Fruit fly (Drosophila melanogaster) whole organism, adult: ENCODE measurements around the gene CG31897.

Experiments
- CG11617 ChIP-seq: fragments of 200-800 bp; sonication (Bioruptor generic); optimal IDR thresholded peaks from 2 replicates; lab custom pipeline; 2017; ENCODE audit warnings: mild to moderate bottlenecking, missing biosample characterization, missing genetic modification reagents, missing genetic modification characterization
- CG12768 ChIP-seq: fragments of 200-800 bp; sonication (Bioruptor generic); optimal IDR thresholded peaks from 2 replicates; lab custom pipeline; 2017; ENCODE audit warnings: missing biosample characterization, missing genetic modification characterization, mild to moderate bottlenecking, moderate library complexity, missing genetic modification reagents
- CG14711 ChIP-seq: fragments of 200-800 bp; sonication (Bioruptor generic); optimal IDR thresholded peaks from 2 replicates; lab custom pipeline; 2018; ENCODE audit warnings: missing biosample characterization, mild to moderate bottlenecking, missing genetic modification characterization, moderate library complexity
- CG1620 ChIP-seq: fragments of 200-800 bp; sonication (Bioruptor generic); optimal IDR thresholded peaks from 2 replicates; lab custom pipeline; 2016; ENCODE audit warnings: missing biosample characterization, missing genetic modification characterization
- CG33017 ChIP-seq: fragments of 200-800 bp; sonication (Bioruptor generic); optimal IDR thresholded peaks from 2 replicates; lab custom pipeline; 2018; ENCODE audit warnings: missing biosample characterization, mild to moderate bottlenecking, missing genetic modification characterization, moderate library complexity
- CG5204 ChIP-seq: fragments of 200-800 bp; sonication (Bioruptor generic); optimal IDR thresholded peaks from 2 replicates; lab custom pipeline; 2016; ENCODE audit warnings: missing biosample characterization, missing genetic modification characterization
- CG7045 ChIP-seq: fragments of 200-800 bp; sonication (Bioruptor generic); optimal IDR thresholded peaks from 2 replicates; lab custom pipeline; 2017; ENCODE audit warnings: missing biosample characterization, mild to moderate bottlenecking, missing genetic modification characterization
- CG7101 ChIP-seq: fragments of 200-800 bp; sonication (Bioruptor generic); optimal IDR thresholded peaks from 2 replicates; lab custom pipeline; 2018; ENCODE audit warnings: missing biosample characterization, mild to moderate bottlenecking, missing genetic modification characterization, moderate library complexity
- Clk ChIP-seq: fragments of 200-800 bp; sonication (Bioruptor generic); optimal IDR thresholded peaks from 2 replicates; lab custom pipeline; 2017; ENCODE audit warnings: missing biosample characterization, missing genetic modification characterization
- Crg-1 ChIP-seq: fragments of 200-800 bp; sonication (Bioruptor generic); optimal IDR thresholded peaks from 2 replicates; lab custom pipeline; 2016; ENCODE audit warnings: missing biosample characterization, missing genetic modification characterization
- Hr96 ChIP-seq: fragments of 200-800 bp; sonication (Bioruptor generic); optimal IDR thresholded peaks from 2 replicates; lab custom pipeline; 2016; ENCODE audit warnings: missing biosample characterization, missing genetic modification characterization
- Mnt ChIP-seq: fragments of 200-800 bp; sonication (Bioruptor generic); optimal IDR thresholded peaks from 2 replicates; lab custom pipeline; 2016; ENCODE audit warnings: missing biosample characterization, mild to moderate bottlenecking, missing genetic modification characterization
- bab1 ChIP-seq: fragments of 200-800 bp; sonication (Bioruptor generic); optimal IDR thresholded peaks from 3 replicates; lab custom pipeline; 2019; ENCODE audit warnings: missing biosample characterization, mild to moderate bottlenecking, missing genetic modification characterization, moderate library complexity
- cic ChIP-seq: fragments of 200-800 bp; sonication (Bioruptor generic); optimal IDR thresholded peaks from 2 replicates; lab custom pipeline; 2017; ENCODE audit warnings: missing biosample characterization, mild to moderate bottlenecking, missing genetic modification characterization, moderate library complexity
- cnc ChIP-seq, 2 experiments: fragments of >200 bp; optimal IDR thresholded peaks; 2 replicates each; lab custom pipeline; 2017
- kay ChIP-seq: fragments of 200-800 bp; sonication (Bioruptor generic); peaks from one replicate; lab custom pipeline; 2016; ENCODE audit warnings: missing biosample characterization, missing genetic modification characterization, borderline replicate concordance
- ovo ChIP-seq: fragments of 200-800 bp; sonication (Bioruptor generic); optimal IDR thresholded peaks from 2 replicates; lab custom pipeline; 2016; ENCODE audit warnings: missing biosample characterization, missing genetic modification characterization
- pad ChIP-seq: fragments of 200-800 bp; sonication (Bioruptor generic); optimal IDR thresholded peaks from 3 replicates; lab custom pipeline; 2017; ENCODE audit warnings: missing biosample characterization, missing genetic modification characterization, mild to moderate bottlenecking, moderate library complexity, missing genetic modification reagents
- tj ChIP-seq: fragments of 200-800 bp; sonication (Bioruptor generic); optimal IDR thresholded peaks from 3 replicates; lab custom pipeline; 2017; ENCODE audit warnings: missing biosample characterization, mild to moderate bottlenecking, missing genetic modification characterization, moderate library complexity
- toe ChIP-seq: fragments of 200-800 bp; sonication (Bioruptor generic); optimal IDR thresholded peaks from 2 replicates; lab custom pipeline; 2016; ENCODE audit warnings: missing biosample characterization, missing genetic modification characterization

The CG31897 gene

DNA sequence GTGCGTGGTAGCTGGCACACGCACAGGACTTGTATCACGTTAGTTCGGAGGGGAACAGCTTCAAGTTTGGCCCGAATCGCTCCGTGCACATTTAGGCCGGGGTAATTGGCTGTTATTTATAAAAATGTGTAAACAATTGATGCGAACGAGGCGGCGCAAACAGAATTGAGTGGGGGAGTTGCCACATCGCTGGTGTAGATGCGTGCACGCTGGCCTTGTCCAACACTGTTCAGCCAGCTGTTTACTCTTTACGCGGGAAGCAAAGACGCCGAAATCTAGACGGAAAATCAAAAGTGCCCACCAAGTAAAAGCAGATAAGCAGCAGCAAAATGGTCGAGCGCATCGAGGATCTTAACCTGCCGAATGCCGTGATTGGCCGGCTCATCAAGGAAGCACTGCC is 5.1 kb upstream of the CG31897 start, which contains the start of the genes D12 and Chrac-14:
D12 (minus strand) TSS at position 190 of the 400 bp plus-strand sequence.
Chrac-14 (plus strand) TSS at position 230 of the 400 bp plus-strand sequence.
- TF ChIP-seq cnc (optimal IDR thresholded peaks at IDR 0.05; lab: Kevin White, UChicago) (no peak), toe (GFP tag; lab: Kevin White, UChicago) (no peak), CG1620 (GFP tag; lab: Kevin White, UChicago) (peak; percentile 48), CG12768 (GFP tag; lab: Kevin White, UChicago) (no peak), CG7101 (tag; lab: Kevin White, UChicago) (peak; percentile 24), tj (GFP tag; lab: Kevin White, UChicago) (no peak), CG5204 (GFP tag; lab: Kevin White, UChicago) (no peak), Crg-1 (GFP tag; lab: Kevin White, UChicago) (peak; percentile 23), CG11617 (GFP tag; lab: Kevin White, UChicago) (no peak), kay (GFP tag; lab: Kevin White, UChicago) (no peak), pad (peak; percentile 10), ovo (GFP tag; lab: Kevin White, UChicago) (no peak), Mnt (GFP tag; lab: Kevin White, UChicago) (peak; percentile 65), CG14711 (tag; lab: Kevin White, UChicago) (no peak), cic (no peak), Clk (GFP tag; lab: Kevin White, UChicago) (no peak), Hr96 (GFP tag; lab: Kevin White, UChicago) (no peak), CG7045 (GFP tag; lab: Kevin White, UChicago) (no peak), bab1 (GFP tag; lab: Kevin White, UChicago) (peak; percentile 15), CG33017 (tag; lab: Kevin White, UChicago) (no peak)

DNA sequence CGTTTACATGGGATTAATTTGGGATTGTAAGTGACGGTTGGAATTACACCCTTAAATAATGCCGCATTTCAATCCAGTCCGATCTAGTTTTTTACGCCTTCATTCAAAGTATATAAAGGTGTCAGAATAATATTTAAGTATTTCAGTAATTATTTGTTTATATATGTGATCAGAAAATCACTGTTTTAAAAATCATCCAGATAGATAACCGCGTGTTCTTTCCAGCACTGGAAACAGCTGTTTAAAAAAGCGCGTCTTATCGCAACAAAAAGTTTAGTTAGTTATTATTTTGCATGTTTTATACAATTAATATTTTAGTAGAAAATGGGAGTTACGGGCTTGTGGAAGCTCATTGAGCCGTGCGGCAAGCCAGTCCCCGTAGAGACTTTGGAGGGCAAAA is 4.2 kb upstream of the CG31897 start, which contains the start of gene mus201:
mus201 (plus strand) TSS at position 118 of the 400 bp plus-strand sequence.
- TF ChIP-seq tj (GFP tag; lab: Kevin White, UChicago) (no peak), CG12768 (GFP tag; lab: Kevin White, UChicago) (no peak), Hr96 (GFP tag; lab: Kevin White, UChicago) (no peak), CG33017 (tag; lab: Kevin White, UChicago) (no peak), cnc (optimal IDR thresholded peaks at IDR 0.05; lab: Kevin White, UChicago) (no peak), pad (peak; percentile 10), bab1 (GFP tag; lab: Kevin White, UChicago) (peak; percentile 31), toe (GFP tag; lab: Kevin White, UChicago) (no peak), CG7101 (tag; lab: Kevin White, UChicago) (no peak), Clk (GFP tag; lab: Kevin White, UChicago) (no peak), CG5204 (GFP tag; lab: Kevin White, UChicago) (no peak), Mnt (GFP tag; lab: Kevin White, UChicago) (no peak), CG7045 (GFP tag; lab: Kevin White, UChicago) (no peak), CG1620 (GFP tag; lab: Kevin White, UChicago) (peak; percentile 42), kay (GFP tag; lab: Kevin White, UChicago) (peak; percentile 94), CG14711 (tag; lab: Kevin White, UChicago) (peak; percentile 16)

DNA sequence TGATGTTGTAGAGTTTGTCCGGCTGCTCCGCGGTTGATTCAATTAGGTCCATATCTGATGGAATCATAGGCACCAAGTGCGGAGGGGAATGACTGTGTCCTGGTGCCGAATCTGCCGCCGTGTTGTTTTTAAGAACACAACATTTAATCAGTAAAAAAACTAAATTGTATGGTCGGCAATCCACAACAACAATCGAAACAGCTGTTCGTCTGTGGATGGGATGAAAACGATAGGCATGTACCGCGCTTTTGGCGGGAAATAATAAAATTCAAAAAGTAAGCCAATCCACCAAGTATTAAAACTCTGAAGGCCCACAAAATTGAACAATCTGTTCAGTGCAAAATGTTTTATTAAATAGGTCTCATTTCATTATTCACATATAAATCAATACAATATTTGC is 7.1 kb downstream of the CG31897 start, which contains the start of gene Aasdh:
Aasdh (minus strand) TSS at position 219 of the 400 bp plus-strand sequence.
- TF ChIP-seq cnc (optimal IDR thresholded peaks at IDR 0.05; lab: Kevin White, UChicago) (no peak), pad (no peak), cic (no peak), CG33017 (tag; lab: Kevin White, UChicago) (no peak)

DNA sequence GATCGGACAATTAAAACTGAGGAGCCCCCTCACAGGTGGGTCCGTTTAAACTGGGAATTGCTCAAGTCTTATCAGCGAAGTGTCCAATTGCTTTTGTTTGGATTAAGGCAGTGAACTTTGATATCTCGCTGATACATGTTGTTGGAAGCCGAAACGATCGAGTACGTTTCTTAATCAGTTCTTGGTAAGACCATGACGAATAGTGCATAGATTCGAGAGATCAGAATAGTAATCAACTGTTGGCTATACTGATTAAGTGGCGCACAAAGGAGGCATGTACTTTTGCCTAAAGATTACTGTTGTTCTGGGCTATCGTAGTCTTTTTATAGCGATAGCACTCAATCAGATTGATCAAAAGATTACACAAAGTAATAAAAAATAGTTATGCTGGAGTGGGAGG is 9.2 kb downstream of the CG31897 start:
- no peak for TF ChIP-seq CG11617 (GFP tag; lab: Kevin White, UChicago)
- peak; percentile 83 for TF ChIP-seq kay (GFP tag; lab: Kevin White, UChicago)
- peak; percentile 41 for TF ChIP-seq cic

DNA sequence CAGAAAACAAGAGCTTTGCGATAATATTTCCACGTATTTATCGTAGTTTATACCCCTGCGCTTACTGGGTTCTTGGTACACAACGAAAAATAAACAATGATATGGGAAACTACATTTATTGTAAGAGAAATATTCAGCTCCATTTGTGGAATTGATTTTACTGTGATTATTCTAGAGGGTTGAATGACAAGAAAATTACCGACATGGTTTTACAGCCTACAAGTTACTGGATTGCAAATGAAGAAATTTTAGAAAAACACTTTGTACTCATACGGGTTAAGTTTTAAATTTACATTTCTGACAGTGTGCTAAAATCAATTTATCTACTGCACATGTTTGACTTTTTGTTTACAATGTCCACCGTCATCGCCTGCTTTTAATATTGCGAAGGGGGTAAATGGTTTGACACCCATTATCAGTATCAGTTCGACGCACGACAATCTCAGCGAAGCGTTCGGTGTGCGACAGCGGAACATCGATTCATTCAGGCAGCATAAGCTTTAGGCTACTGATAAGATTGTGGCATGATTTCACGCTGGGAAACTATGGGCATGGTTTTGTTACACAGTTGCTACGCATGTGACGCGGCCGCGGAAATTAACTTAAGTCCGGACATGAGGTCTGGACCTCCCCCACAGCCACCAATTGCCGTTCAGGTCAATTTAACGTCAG is 19.7 kb downstream of the CG31897 start:
- TF ChIP-seq pad (no peak), Mnt (GFP tag; lab: Kevin White, UChicago) (peak; percentile 32), cnc (optimal IDR thresholded peaks at IDR 0.05; lab: Kevin White, UChicago) (no peak), CG7101 (tag; lab: Kevin White, UChicago) (peak; percentile 18), kay (GFP tag; lab: Kevin White, UChicago) (no peak), CG7045 (GFP tag; lab: Kevin White, UChicago) (no peak), Hr96 (GFP tag; lab: Kevin White, UChicago) (no peak), tj (GFP tag; lab: Kevin White, UChicago) (no peak), CG12768 (GFP tag; lab: Kevin White, UChicago) (no peak), CG11617 (GFP tag; lab: Kevin White, UChicago) (peak; percentile 4), CG5204 (GFP tag; lab: Kevin White, UChicago) (no peak), Crg-1 (GFP tag; lab: Kevin White, UChicago) (no peak)
